Fruit fly (Drosophila melanogaster) Kc167 (cell line): Measurements from ENCODE around the gene CG34148.

ENCODE experiments used
- Myc ChIP-seq: fragments of >200 bp; optimal IDR thresholded peaks from 2 replicates; lab custom pipeline; 2017; ENCODE audit warnings: missing external identifiers
- h ChIP-seq: fragments of >200 bp; optimal IDR thresholded peaks from 3 replicates; lab custom pipeline; 2018; ENCODE audit warnings: missing external identifiers
- psq ChIP-seq: fragments of >200 bp; optimal IDR thresholded peaks from 2 replicates; lab custom pipeline; 2017; ENCODE audit warnings: missing external identifiers

DNA sequence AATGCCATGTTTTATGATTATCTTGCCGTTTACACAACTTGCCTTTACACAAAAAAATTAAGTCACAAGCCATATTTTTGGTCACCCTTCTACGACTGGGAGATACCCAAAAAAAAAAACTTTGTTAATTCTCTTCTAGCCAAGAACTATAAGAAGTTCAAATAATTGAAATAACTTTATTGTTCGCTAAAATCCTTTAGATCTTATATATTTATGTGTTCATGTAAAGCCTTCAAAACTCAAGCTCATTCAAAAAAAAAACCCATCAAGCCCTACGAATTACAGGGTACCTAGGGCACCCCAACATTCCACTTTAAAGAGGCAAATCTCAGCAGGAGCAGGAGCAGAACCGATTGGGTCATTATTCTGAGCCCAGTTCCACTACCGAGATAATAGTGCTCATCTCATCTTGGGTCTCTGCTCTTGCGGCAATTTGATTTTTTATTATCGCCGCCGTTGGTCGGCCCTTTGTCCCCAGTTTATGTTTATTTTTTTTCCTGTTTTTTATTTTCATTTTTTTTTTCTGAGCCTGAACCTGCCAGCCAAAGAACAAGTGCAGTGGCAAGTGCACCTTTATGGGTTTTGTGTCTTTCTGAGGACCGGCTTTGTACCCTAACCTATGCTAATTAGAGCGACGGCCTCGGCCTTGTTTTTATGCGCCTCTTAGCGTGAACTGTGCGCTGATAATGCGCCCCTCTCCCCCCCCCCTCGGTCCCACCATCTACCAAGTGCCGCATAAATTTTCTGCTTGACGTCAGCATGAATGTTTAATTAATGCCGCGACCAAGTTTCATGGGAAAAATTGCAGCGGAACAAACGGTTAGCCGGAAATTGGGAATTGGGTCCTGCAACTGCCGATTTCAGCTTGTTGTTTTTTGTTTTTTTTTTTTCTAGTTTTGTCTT is 36.8 kb downstream of the CG34148 start:
- TF ChIP-seq h (lab: Kevin White, UChicago) (no peak), Myc (lab: Kevin White, UChicago) (no peak), psq (lab: Kevin White, UChicago) (no peak)
